Fruit fly (Drosophila melanogaster): Measurements from ENCODE around the gene CG10211.

DNA sequence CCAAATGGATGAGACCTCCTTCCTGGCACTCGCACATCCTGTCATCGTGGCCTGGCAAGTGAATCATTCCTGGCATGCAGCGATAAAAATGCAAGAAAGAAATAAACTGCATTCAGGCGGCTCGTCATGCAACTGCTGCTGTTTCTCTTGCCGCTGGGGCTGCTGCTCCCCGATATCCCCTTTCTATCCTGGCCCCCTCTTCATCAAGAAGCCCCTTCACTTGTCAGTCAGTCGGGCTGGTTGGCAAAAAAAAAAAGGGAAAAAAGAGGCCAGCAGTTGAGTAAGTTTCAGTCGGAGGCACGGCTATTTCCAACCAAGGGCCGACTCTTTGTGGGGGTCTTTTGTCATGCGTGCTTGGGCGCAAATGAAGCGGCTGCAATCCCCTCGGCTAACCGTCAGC is 35.5 kb upstream of the CG10211 start:
- TF ChIP-seq CG5204 (GFP tag; optimal IDR thresholded peaks at IDR 0.05) (no peak), kay (GFP tag; ENCODE audit: borderline replicate concordance) (no peak), cic (GFP tag; optimal IDR thresholded peaks at IDR 0.05) (no peak), CG7101 (tag; optimal IDR thresholded peaks at IDR 0.05) (no peak), ovo (GFP tag; optimal IDR thresholded peaks at IDR 0.05) (no peak)

Data from whole organism, adult.